Worm (Caenorhabditis elegans): ENCODE data around the gene VM106R.1.

DNA sequence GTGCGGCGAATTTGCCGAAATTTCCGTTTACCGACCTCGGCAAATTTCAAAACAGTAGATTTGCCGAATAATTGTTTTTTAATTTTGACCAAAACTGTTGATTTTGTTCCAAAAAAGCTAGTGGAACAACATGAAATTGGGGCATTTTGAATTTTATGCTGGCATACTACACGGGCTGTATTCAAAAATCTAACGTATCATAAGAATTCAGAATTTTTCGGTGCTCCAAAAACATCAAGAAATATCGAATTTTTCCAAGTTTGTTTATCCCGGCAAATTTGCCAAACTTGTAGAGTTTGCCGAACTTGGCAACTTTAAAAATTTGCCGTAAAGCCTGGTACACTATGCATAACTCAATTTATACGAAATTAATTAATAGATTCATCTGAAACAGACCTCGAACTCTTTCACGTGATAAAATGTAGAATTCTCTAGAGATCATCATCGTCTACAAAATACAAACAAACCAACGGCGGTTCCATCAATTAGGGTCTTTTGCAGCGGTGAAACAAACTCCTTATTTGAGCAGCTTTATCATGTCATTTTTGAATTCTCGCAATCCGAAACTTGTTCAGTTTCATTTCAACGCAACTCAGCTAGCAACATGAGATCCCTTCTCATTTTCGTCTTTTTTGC, 20.2 kb downstream of the VM106R.1 start, which contains the start of gene R06F6.14:
- no peak for TF ChIP-seq nhr-2 (tag; optimal IDR thresholded peaks at IDR 0.05)
- no peak for TF ChIP-seq pha-4 (tag; optimal IDR thresholded peaks at IDR 0.05)
- TF ChIP-seq unc-39 (tag; optimal IDR thresholded peaks at IDR 0.05) = no peak
- TF ChIP-seq lin-32 (GFP tag; optimal IDR thresholded peaks at IDR 0.05) = no peak
- TF ChIP-seq bed-3 (GFP tag; optimal IDR thresholded peaks at IDR 0.05) = no peak
- TF ChIP-seq nhr-237 (tag; optimal IDR thresholded peaks at IDR 0.05) = no peak
- no peak for TF ChIP-seq flh-1 (GFP tag; optimal IDR thresholded peaks at IDR 0.05)
- no peak for TF ChIP-seq unc-62 (GFP tag; optimal IDR thresholded peaks at IDR 0.05)
- TF ChIP-seq nhr-76 (tag; optimal IDR thresholded peaks at IDR 0.05) = no peak
- TF ChIP-seq lin-13 (tag; optimal IDR thresholded peaks at IDR 0.05) = no peak
- TF ChIP-seq sem-2 (GFP tag; optimal IDR thresholded peaks at IDR 0.05) = no peak
- TF ChIP-seq tbx-8 (GFP tag; optimal IDR thresholded peaks at IDR 0.05) = no peak
- TF ChIP-seq nhr-28 (tag; optimal IDR thresholded peaks at IDR 0.05) = no peak
- no peak for TF ChIP-seq mab-5 (tag; optimal IDR thresholded peaks at IDR 0.05)

Measured in whole organism, mixed stage, embryonic.